Fruit fly (Drosophila melanogaster) whole organism, embryonic: ENCODE data around the gene Etl1.
A peak's percentile ranks its signal among the peaks of the same experiment; 100 is the strongest.

Experiments used
- C15 ChIP-seq: fragments of 200-800 bp; sonication (Bioruptor generic); IDR thresholded peaks from 3 replicates; pipeline ENCODE4 v1.3.6; 2022; ENCODE audit warnings: missing biosample characterization, missing genetic modification characterization
- CG11504 ChIP-seq: fragments of 200-800 bp; sonication (Bioruptor generic); optimal IDR thresholded peaks from 3 replicates; lab custom pipeline; 2019; ENCODE audit warnings: missing biosample characterization, mild to moderate bottlenecking, missing genetic modification characterization, moderate library complexity
- CG12219 ChIP-seq: fragments of 200-800 bp; sonication (Bioruptor generic); optimal IDR thresholded peaks from 3 replicates; lab custom pipeline; 2018; ENCODE audit warnings: missing biosample characterization, mild to moderate bottlenecking, missing genetic modification characterization
- CG1233 ChIP-seq: fragments of 200-800 bp; sonication (Bioruptor generic); optimal IDR thresholded peaks from 4 replicates; lab custom pipeline; 2018; ENCODE audit warnings: missing biosample characterization, mild to moderate bottlenecking, missing genetic modification characterization
- CG13287 ChIP-seq: fragments of 200-800 bp; sonication (Bioruptor generic); IDR thresholded peaks from 2 replicates; pipeline ENCODE4 v1.3.6; 2022; ENCODE audit warnings: missing biosample characterization, missing genetic modification characterization; ENCODE audit not compliant: partially characterized antibody
- CG13424 ChIP-seq: fragments of 200-800 bp; sonication (Bioruptor generic); optimal IDR thresholded peaks from 2 replicates; lab custom pipeline; 2019; ENCODE audit warnings: missing biosample characterization, mild to moderate bottlenecking, missing genetic modification characterization, moderate library complexity
- CG1602 ChIP-seq: fragments of 200-800 bp; sonication (Bioruptor generic); optimal IDR thresholded peaks from 3 replicates; lab custom pipeline; 2016; ENCODE audit warnings: missing biosample characterization, missing genetic modification characterization
- CG1647 ChIP-seq: fragments of 200-800 bp; sonication (Bioruptor generic); optimal IDR thresholded peaks from 3 replicates; lab custom pipeline; 2016; ENCODE audit warnings: missing biosample characterization, missing genetic modification characterization
- CG16779 ChIP-seq: fragments of 200-800 bp; sonication (Bioruptor generic); IDR thresholded peaks from 2 replicates; pipeline ENCODE4 v1.3.6; 2022; ENCODE audit warnings: missing biosample characterization, missing genetic modification characterization
- CG17359 ChIP-seq: fragments of 200-800 bp; sonication (Bioruptor generic); optimal IDR thresholded peaks from 3 replicates; lab custom pipeline; 2018; ENCODE audit warnings: missing biosample characterization, mild to moderate bottlenecking, missing genetic modification characterization, moderate library complexity
- CG1792 ChIP-seq: fragments of 200-800 bp; sonication (Bioruptor generic); optimal IDR thresholded peaks from 2 replicates; lab custom pipeline; 2016; ENCODE audit warnings: missing biosample characterization, missing genetic modification characterization
- CG18764 ChIP-seq: fragments of 200-800 bp; sonication (Bioruptor generic); optimal IDR thresholded peaks from 3 replicates; lab custom pipeline; 2016; ENCODE audit warnings: missing biosample characterization, missing genetic modification characterization
- CG30020 ChIP-seq: fragments of 200-800 bp; optimal IDR thresholded peaks from 2 replicates; lab custom pipeline; 2019; ENCODE audit warnings: missing biosample characterization, mild to moderate bottlenecking, missing genetic modification characterization, moderate library complexity
- CG34376 ChIP-seq: fragments of 200-800 bp; sonication (Bioruptor generic); optimal IDR thresholded peaks from 2 replicates; lab custom pipeline; 2018; ENCODE audit warnings: missing biosample characterization, mild to moderate bottlenecking, missing genetic modification characterization
- CG3838 ChIP-seq: fragments of 200-800 bp; sonication (Bioruptor generic); optimal IDR thresholded peaks from 3 replicates; lab custom pipeline; 2016; ENCODE audit warnings: missing biosample characterization, missing genetic modification characterization
- CG4730 ChIP-seq: fragments of 200-800 bp; sonication (Bioruptor generic); IDR thresholded peaks from 2 replicates; pipeline ENCODE4 v1.3.6; 2022; ENCODE audit warnings: missing biosample characterization, missing genetic modification characterization
- CG4820 ChIP-seq: fragments of 200-800 bp; sonication (Bioruptor generic); optimal IDR thresholded peaks from 3 replicates; lab custom pipeline; 2016; ENCODE audit warnings: missing biosample characterization, missing genetic modification characterization
- CG6254 ChIP-seq: fragments of 200-800 bp; sonication (Bioruptor generic); optimal IDR thresholded peaks from 3 replicates; lab custom pipeline; 2017; ENCODE audit warnings: mild to moderate bottlenecking, missing biosample characterization, missing genetic modification reagents, missing genetic modification characterization
- Camta ChIP-seq: fragments of 200-800 bp; sonication (Bioruptor generic); optimal IDR thresholded peaks from 2 replicates; lab custom pipeline; 2016; ENCODE audit warnings: missing biosample characterization, missing genetic modification characterization
- Chrac-16 ChIP-seq: fragments of 200-800 bp; sonication (Bioruptor generic); optimal IDR thresholded peaks from 3 replicates; lab custom pipeline; 2016; ENCODE audit warnings: missing biosample characterization, missing genetic modification characterization
- Dbx ChIP-seq: fragments of 200-800 bp; sonication (Bioruptor generic); IDR thresholded peaks from 3 replicates; pipeline ENCODE4 v1.3.6; 2022; ENCODE audit warnings: missing biosample characterization, missing genetic modification characterization
- E2f1 ChIP-seq: fragments of 200-800 bp; sonication (Bioruptor generic); IDR thresholded peaks from 2 replicates; pipeline ENCODE4 v1.3.6; 2022; ENCODE audit warnings: missing biosample characterization, missing genetic modification characterization
- Fer2 ChIP-seq: fragments of 200-800 bp; sonication (Bioruptor generic); optimal IDR thresholded peaks from 2 replicates; lab custom pipeline; 2018; ENCODE audit warnings: missing biosample characterization, mild to moderate bottlenecking, missing genetic modification characterization, moderate library complexity
- HLH54F ChIP-seq: fragments of 200-800 bp; sonication (Bioruptor generic); optimal IDR thresholded peaks from 3 replicates; lab custom pipeline; 2016; ENCODE audit warnings: missing biosample characterization, missing genetic modification characterization
- Jarid2 ChIP-seq: fragments of 200-800 bp; sonication (Bioruptor generic); optimal IDR thresholded peaks from 3 replicates; lab custom pipeline; 2017; ENCODE audit warnings: mild to moderate bottlenecking, missing biosample characterization, missing genetic modification reagents, missing genetic modification characterization
- Lpt ChIP-seq: fragments of >200 bp; optimal IDR thresholded peaks from 2 replicates; lab custom pipeline; 2018; ENCODE audit warnings: missing biosample characterization, missing genetic modification characterization
- Ravus ChIP-seq: fragments of 200-800 bp; sonication (Bioruptor generic); IDR thresholded peaks from 2 replicates; pipeline ENCODE4 v1.3.6; 2022; ENCODE audit warnings: missing biosample characterization, missing genetic modification characterization
- Sox100B ChIP-seq: fragments of 200-800 bp; sonication (Bioruptor generic); optimal IDR thresholded peaks from 3 replicates; lab custom pipeline; 2018; ENCODE audit warnings: missing biosample characterization, mild to moderate bottlenecking, missing genetic modification characterization
- Spps ChIP-seq: fragments of 200-800 bp; sonication (Bioruptor generic); optimal IDR thresholded peaks from 2 replicates; lab custom pipeline; 2018; ENCODE audit warnings: missing biosample characterization, mild to moderate bottlenecking, missing genetic modification characterization
- Sry-β ChIP-seq: fragments of 200-800 bp; sonication (Bioruptor generic); optimal IDR thresholded peaks from 2 replicates; lab custom pipeline; 2018; ENCODE audit warnings: missing biosample characterization, mild to moderate bottlenecking, missing genetic modification characterization, moderate library complexity
- Stat92E ChIP-seq, 3 experiments: fragments of >200 bp in 2 of 3; fragments of 200-800 bp in 1 of 3; sonication (Bioruptor generic) in 1 of 3; optimal IDR thresholded peaks; 2 replicates each; lab custom pipeline; 2017 to 2019; ENCODE audit warnings: missing biosample characterization in 3 of 3, missing genetic modification characterization in 3 of 3, mild to moderate bottlenecking in 1 of 3, moderate library complexity in 1 of 3
- az2 ChIP-seq: fragments of 200-800 bp; sonication (Bioruptor generic); optimal IDR thresholded peaks from 3 replicates; lab custom pipeline; 2016; ENCODE audit warnings: missing biosample characterization, missing genetic modification characterization
- bigmax ChIP-seq: fragments of 200-800 bp; sonication (Bioruptor generic); optimal IDR thresholded peaks from 2 replicates; lab custom pipeline; 2018; ENCODE audit warnings: missing biosample characterization, mild to moderate bottlenecking, missing genetic modification characterization
- cg ChIP-seq: fragments of 200-800 bp; sonication (Bioruptor generic); optimal IDR thresholded peaks from 3 replicates; lab custom pipeline; 2019; ENCODE audit warnings: missing biosample characterization, mild to moderate bottlenecking, missing genetic modification characterization, moderate library complexity
- fd102C ChIP-seq: fragments of 200-800 bp; sonication (Bioruptor generic); optimal IDR thresholded peaks from 2 replicates; lab custom pipeline; 2018; ENCODE audit warnings: missing biosample characterization, mild to moderate bottlenecking, missing genetic modification characterization, moderate library complexity
- fd64A ChIP-seq: fragments of 200-800 bp; sonication (Bioruptor generic); optimal IDR thresholded peaks from 3 replicates; lab custom pipeline; 2018; ENCODE audit warnings: missing biosample characterization, mild to moderate bottlenecking, missing genetic modification characterization
- fru ChIP-seq: fragments of >200 bp; optimal IDR thresholded peaks from 2 replicates; lab custom pipeline; 2017
- hb ChIP-seq: fragments of 200-800 bp; sonication (Bioruptor generic); IDR thresholded peaks from 3 replicates; pipeline ENCODE4 v1.3.6; 2022; ENCODE audit warnings: missing biosample characterization, missing genetic modification characterization; ENCODE audit not compliant: partially characterized antibody
- her ChIP-seq: fragments of 200-800 bp; sonication (Bioruptor generic); optimal IDR thresholded peaks from 2 replicates; lab custom pipeline; 2016; ENCODE audit warnings: missing biosample characterization, missing genetic modification characterization
- insv ChIP-seq, 2 experiments: fragments of 200-800 bp; sonication (Bioruptor generic); optimal IDR thresholded peaks; 3 replicates each; lab custom pipeline; 2016 to 2018; ENCODE audit warnings: missing biosample characterization in 2 of 2, missing genetic modification characterization in 2 of 2
- kah ChIP-seq: fragments of 200-800 bp; sonication (Bioruptor generic); optimal IDR thresholded peaks from 2 replicates; lab custom pipeline; 2018; ENCODE audit warnings: missing biosample characterization, mild to moderate bottlenecking, missing genetic modification characterization
- knrl ChIP-seq: fragments of 200-800 bp; sonication (Bioruptor generic); IDR thresholded peaks from 3 replicates; pipeline ENCODE4 v1.3.6; 2022; ENCODE audit warnings: missing biosample characterization, missing genetic modification characterization; ENCODE audit not compliant: partially characterized antibody
- luna ChIP-seq: fragments of 200-800 bp; sonication (Bioruptor generic); optimal IDR thresholded peaks from 2 replicates; lab custom pipeline; 2016; ENCODE audit warnings: missing biosample characterization, missing genetic modification characterization
- org-1 ChIP-seq: fragments of 200-800 bp; sonication (Bioruptor generic); optimal IDR thresholded peaks from 2 replicates; lab custom pipeline; 2017; ENCODE audit warnings: missing biosample characterization, missing genetic modification characterization
- otp ChIP-seq: fragments of 200-800 bp; sonication (Bioruptor generic); IDR thresholded peaks from 3 replicates; pipeline ENCODE4, ENCODE4 v1.3.6; 2022; ENCODE audit warnings: missing biosample characterization, missing genetic modification characterization
- pfk ChIP-seq: fragments of 200-800 bp; sonication (Bioruptor generic); optimal IDR thresholded peaks from 2 replicates; lab custom pipeline; 2018; ENCODE audit warnings: missing biosample characterization, mild to moderate bottlenecking, missing genetic modification characterization, moderate library complexity
- pho ChIP-seq: fragments of 200-800 bp; sonication (Bioruptor generic); optimal IDR thresholded peaks from 2 replicates; lab custom pipeline; 2016; ENCODE audit warnings: missing biosample characterization, missing genetic modification characterization
- pum ChIP-seq: fragments of 200-800 bp; sonication (Bioruptor generic); optimal IDR thresholded peaks from 2 replicates; lab custom pipeline; 2016; ENCODE audit warnings: missing biosample characterization, missing genetic modification characterization
- sisA ChIP-seq: fragments of 200-800 bp; sonication (Bioruptor generic); IDR thresholded peaks from 2 replicates; pipeline ENCODE4 v1.3.6; 2022; ENCODE audit warnings: missing biosample characterization, missing genetic modification characterization
- unpg ChIP-seq: fragments of 200-800 bp; sonication (Bioruptor generic); optimal IDR thresholded peaks from 3 replicates; lab custom pipeline; 2018; ENCODE audit warnings: missing biosample characterization, mild to moderate bottlenecking, missing genetic modification characterization, moderate library complexity
- zf30C ChIP-seq: fragments of 200-800 bp; sonication (Bioruptor generic); optimal IDR thresholded peaks from 3 replicates; lab custom pipeline; 2018; ENCODE audit warnings: missing biosample characterization, mild to moderate bottlenecking, missing genetic modification characterization

The Etl1 gene

dm6 chr2L:9954119-9954518 is 41.7 kb upstream of the Etl1 start, which contains the start of the genes CG13126 and CG4709 (continued):
- TF ChIP-seq E2f1 (GFP tag; lab: Robert Waterston, UW) = peak; percentile 87
- no peak for TF ChIP-seq hb
- peak; percentile 90 for TF ChIP-seq CG1233 (GFP tag; lab: Kevin White, UChicago)
- TF ChIP-seq zf30C (GFP tag; lab: Kevin White, UChicago) = no peak
- no peak for TF ChIP-seq fd64A
- peak in 1 of 2 experiments; percentile 45 for TF ChIP-seq insv (GFP tag; optimal IDR thresholded peaks at IDR 0.05; lab: Kevin White, UChicago)
- peak; percentile 92 for TF ChIP-seq CG13424 (tag; lab: Kevin White, UChicago)
- TF ChIP-seq otp = peak; percentile 77; the same call in 2 of the 3 replicates
- peak; percentile 85 for TF ChIP-seq Chrac-16 (GFP tag; lab: Kevin White, UChicago)
- peak; percentile 77 for TF ChIP-seq kah (GFP tag; lab: Kevin White, UChicago)
- no peak for TF ChIP-seq knrl (GFP tag; lab: Robert Waterston, UW)
- peak; percentile 87; the same call in 2 of the 3 replicates for TF ChIP-seq Dbx (GFP tag; lab: Robert Waterston, UW)
- peak; percentile 86 for TF ChIP-seq org-1 (GFP tag; lab: Kevin White, UChicago)
- no peak for TF ChIP-seq pho (GFP tag; lab: Kevin White, UChicago)
- peak; percentile 41 for TF ChIP-seq Camta (GFP tag; lab: Kevin White, UChicago)
- no peak for TF ChIP-seq luna (GFP tag; lab: Kevin White, UChicago)
- TF ChIP-seq CG17359 (tag; lab: Kevin White, UChicago) = peak; percentile 95
- TF ChIP-seq CG12219 (GFP tag; lab: Kevin White, UChicago) = peak; percentile 70
- TF ChIP-seq CG4820 (GFP tag; lab: Kevin White, UChicago) = peak; percentile 88
- peak; percentile 72 for TF ChIP-seq CG34376 (GFP tag; lab: Kevin White, UChicago)
- TF ChIP-seq unpg (GFP tag; lab: Kevin White, UChicago) = peak; percentile 93
- no peak for TF ChIP-seq fru (lab: Kevin White, UChicago)
- peak; percentile 89 for TF ChIP-seq CG1602 (GFP tag; lab: Kevin White, UChicago)
- peak; percentile 36 for TF ChIP-seq CG1792 (GFP tag; lab: Kevin White, UChicago)
- TF ChIP-seq CG1647 (GFP tag; lab: Kevin White, UChicago) = peak; percentile 59
- TF ChIP-seq her = no peak
- peak; percentile 67 for TF ChIP-seq Ravus
- TF ChIP-seq az2 (GFP tag; lab: Kevin White, UChicago) = peak; percentile 92
- peak; percentile 67 for TF ChIP-seq Jarid2
- peak; percentile 6 for TF ChIP-seq HLH54F (GFP tag; lab: Kevin White, UChicago)
- TF ChIP-seq Lpt (GFP tag; lab: Kevin White, UChicago) = no peak
- TF ChIP-seq C15 (GFP tag; lab: Robert Waterston, UW) = 0 out of 3 replicates have a peak, but pooled peaks have one; percentile 20
- peak; percentile 86 for TF ChIP-seq CG18764 (GFP tag; lab: Kevin White, UChicago)
- peak; percentile 40 for TF ChIP-seq pum (GFP tag; lab: Kevin White, UChicago)
- TF ChIP-seq CG30020 (tag; lab: Kevin White, UChicago) = peak; percentile 78
- TF ChIP-seq Sox100B (GFP tag; lab: Kevin White, UChicago) = peak; percentile 91
- TF ChIP-seq CG6254 (GFP tag; lab: Kevin White, UChicago) = peak; percentile 92
- TF ChIP-seq Sry-β (GFP tag; lab: Kevin White, UChicago) = peak; percentile 61
- TF ChIP-seq Spps (tag; lab: Kevin White, UChicago) = peak; percentile 95
- TF ChIP-seq bigmax (GFP tag; lab: Kevin White, UChicago) = no peak
- TF ChIP-seq CG16779 (GFP tag; lab: Robert Waterston, UW) = no peak
- TF ChIP-seq sisA (GFP tag; lab: Robert Waterston, UW) = peak; percentile 79
- no peak for TF ChIP-seq pfk (GFP tag; lab: Kevin White, UChicago)
- peak; percentile 91 for TF ChIP-seq CG11504 (tag; lab: Kevin White, UChicago)
- TF ChIP-seq CG13287 = no peak; the same call in 1 of the 2 replicates
- TF ChIP-seq Stat92E (GFP tag; optimal IDR thresholded peaks at IDR 0.05; lab: Kevin White, UChicago) = peak in 1 of 3 experiments; percentile 83
- peak; percentile 58 for TF ChIP-seq CG3838 (GFP tag; lab: Kevin White, UChicago)
- peak; percentile 59 for TF ChIP-seq fd102C (GFP tag; lab: Kevin White, UChicago)
- peak; percentile 86 for TF ChIP-seq Fer2 (tag; lab: Kevin White, UChicago)
- TF ChIP-seq cg (GFP tag; lab: Kevin White, UChicago) = no peak
- TF ChIP-seq CG4730 = peak; percentile 86
